Fruit fly (Drosophila melanogaster): Measurements from ENCODE around the gene ncm.

ncm gene

DNA sequence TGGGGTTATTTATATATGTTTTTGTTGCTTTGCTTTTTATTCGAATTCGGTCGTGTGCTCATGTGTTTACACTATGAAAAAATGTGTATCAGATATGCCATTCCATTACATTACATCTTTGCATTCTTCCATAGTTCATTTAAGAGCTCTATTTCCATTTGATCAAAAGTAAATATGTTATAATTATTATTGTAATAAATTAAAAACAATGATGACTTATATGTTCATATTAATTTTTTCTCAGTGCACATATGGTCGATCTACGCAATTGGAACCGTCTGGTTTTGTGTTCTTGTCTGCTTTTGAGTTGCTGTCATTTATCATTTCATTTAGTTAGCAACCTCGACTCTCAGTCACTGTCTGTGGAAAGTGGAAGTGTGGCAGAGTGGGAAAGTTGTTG is 28.7 kb upstream of the ncm start (continued):
- peak; percentile 82 for TF ChIP-seq Med (GFP tag)
- peak; percentile 84 for TF ChIP-seq CG12104 (GFP tag; optimal IDR thresholded peaks at IDR 0.05)
- peak; percentile 5 for TF ChIP-seq CG17186 (GFP tag; optimal IDR thresholded peaks at IDR 0.05)
- no peak for TF ChIP-seq ftz-f1 (GFP tag; optimal IDR thresholded peaks at IDR 0.05)
- peak; percentile 15 for TF ChIP-seq CG11398 (GFP tag; optimal IDR thresholded peaks at IDR 0.05)
- peak; percentile 55 for TF ChIP-seq CG1647 (GFP tag; optimal IDR thresholded peaks at IDR 0.05)
- TF ChIP-seq Hsf (GFP tag; optimal IDR thresholded peaks at IDR 0.05), result peak; percentile 12
- TF ChIP-seq yki (optimal IDR thresholded peaks at IDR 0.05), result no peak
- no peak for TF ChIP-seq Deaf1 (tag; optimal IDR thresholded peaks at IDR 0.05)
- TF ChIP-seq CG10366 (GFP tag; IDR thresholded peaks at IDR 0.05), result peak; percentile 84
- peak in 1 of 2 experiments; percentile 91 for TF ChIP-seq Hr78 (GFP tag; optimal IDR thresholded peaks at IDR 0.05)
- TF ChIP-seq Elba2 (GFP tag; optimal IDR thresholded peaks at IDR 0.05), result no peak
- TF ChIP-seq CG4617 (GFP tag; optimal IDR thresholded peaks at IDR 0.05; ENCODE audit: borderline replicate concordance), result peak; percentile 59
- no peak for TF ChIP-seq CG12744 (GFP tag; optimal IDR thresholded peaks at IDR 0.05)
- peak; percentile 94 for TF ChIP-seq Ptx1 (GFP tag; IDR thresholded peaks at IDR 0.05)
- TF ChIP-seq CG10274 (GFP tag; optimal IDR thresholded peaks at IDR 0.05), result peak; percentile 36
- peak; percentile 88 for TF ChIP-seq CG10431 (GFP tag; optimal IDR thresholded peaks at IDR 0.05)
- peak; percentile 59 for TF ChIP-seq CG7745 (tag; optimal IDR thresholded peaks at IDR 0.05)
- TF ChIP-seq CG34422 (GFP tag; IDR thresholded peaks at IDR 0.05), result peak; percentile 90; the same call in 2 of the 3 replicates
- peak; percentile 84 for TF ChIP-seq al (GFP tag; IDR thresholded peaks at IDR 0.05)
- peak; percentile 78 for TF ChIP-seq Nf-YB (GFP tag; optimal IDR thresholded peaks at IDR 0.05)
- TF ChIP-seq CG10147 (GFP tag; optimal IDR thresholded peaks at IDR 0.05), result no peak
- peak; percentile 15 for TF ChIP-seq CG2120 (GFP tag; optimal IDR thresholded peaks at IDR 0.05)
- TF ChIP-seq Eip74EF (GFP tag; optimal IDR thresholded peaks at IDR 0.05), result peak in 1 of 2 experiments; percentile 91
- TF ChIP-seq HLHmδ (GFP tag; optimal IDR thresholded peaks at IDR 0.05), result no peak
- peak; percentile 94 for TF ChIP-seq row (GFP tag; IDR thresholded peaks at IDR 0.05)
- peak in 1 of 2 experiments; percentile 38 for TF ChIP-seq insv (GFP tag; optimal IDR thresholded peaks at IDR 0.05)
- TF ChIP-seq ro (GFP tag; IDR thresholded peaks at IDR 0.05), result peak; percentile 74
- peak; percentile 93 for TF ChIP-seq PHDP (tag; optimal IDR thresholded peaks at IDR 0.05)
- no peak for TF ChIP-seq CG33213 (GFP tag; optimal IDR thresholded peaks at IDR 0.05)
- TF ChIP-seq Side (GFP tag; optimal IDR thresholded peaks at IDR 0.05), result peak; percentile 19
- TF ChIP-seq Hr3 (GFP tag; optimal IDR thresholded peaks at IDR 0.05), result peak; percentile 89
- TF ChIP-seq grau (tag; optimal IDR thresholded peaks at IDR 0.05), result peak; percentile 92
- peak; percentile 85 for TF ChIP-seq Chrac-16 (GFP tag; optimal IDR thresholded peaks at IDR 0.05)
- TF ChIP-seq CG17912 (GFP tag; optimal IDR thresholded peaks at IDR 0.05), result no peak
- peak; percentile 76 for TF ChIP-seq CG12155 (GFP tag; optimal IDR thresholded peaks at IDR 0.05)
- peak; percentile 91 for TF ChIP-seq CG2202 (tag; optimal IDR thresholded peaks at IDR 0.05)
- peak; percentile 82 for TF ChIP-seq CG3407 (GFP tag; optimal IDR thresholded peaks at IDR 0.05)
- TF ChIP-seq CG4730 (GFP tag; IDR thresholded peaks at IDR 0.05), result peak; percentile 87
- TF ChIP-seq emc (GFP tag; optimal IDR thresholded peaks at IDR 0.05), result no peak
- TF ChIP-seq schlank (tag; optimal IDR thresholded peaks at IDR 0.05), result peak; percentile 10
- 0 out of 2 replicates have a peak, but pooled peaks have one; percentile 7 for TF ChIP-seq CkIIα-i1 (GFP tag; IDR thresholded peaks at IDR 0.05)
- peak; percentile 92 for TF ChIP-seq CG32532 (GFP tag; IDR thresholded peaks at IDR 0.05)
- TF ChIP-seq B-H1 (GFP tag; IDR thresholded peaks at IDR 0.05), result peak; percentile 87
- TF ChIP-seq Atf3 (GFP tag; optimal IDR thresholded peaks at IDR 0.05), result peak; percentile 41
- TF ChIP-seq CG8924 (tag; optimal IDR thresholded peaks at IDR 0.05), result peak; percentile 95
- TF ChIP-seq croc (GFP tag; conservative IDR thresholded peaks at IDR 0.05), result peak; percentile 90
- no peak for TF ChIP-seq Dek (tag; optimal IDR thresholded peaks at IDR 0.05)
- TF ChIP-seq CG5953 (GFP tag; IDR thresholded peaks at IDR 0.05), result no peak; the same call in 1 of the 2 replicates
- peak; percentile 37 for TF ChIP-seq grn (GFP tag; optimal IDR thresholded peaks at IDR 0.05)
- peak; percentile 77 for TF ChIP-seq CrebB (tag; optimal IDR thresholded peaks at IDR 0.05)
- TF ChIP-seq Dref (GFP tag; IDR thresholded peaks at IDR 0.05), result no peak

Measured in whole organism, embryonic.